Fruit fly (Drosophila melanogaster) whole organism, embryonic: ENCODE measurements around the gene Top3beta.
A peak's percentile ranks its signal among the peaks of the same experiment; 100 is the strongest.

Experiments used
- Abd-B ChIP-seq: fragments of 200-800 bp; sonication (Bioruptor generic); optimal IDR thresholded peaks from 2 replicates; lab custom pipeline; 2018; ENCODE audit warnings: missing biosample characterization, mild to moderate bottlenecking, missing genetic modification characterization, moderate library complexity
- Atf3 ChIP-seq: fragments of 200-800 bp; sonication (Bioruptor generic); optimal IDR thresholded peaks from 3 replicates; lab custom pipeline; 2016; ENCODE audit warnings: missing biosample characterization, missing genetic modification characterization
- CG10267 ChIP-seq: fragments of 200-800 bp; sonication (Bioruptor generic); optimal IDR thresholded peaks from 2 replicates; lab custom pipeline; 2018; ENCODE audit warnings: missing biosample characterization, mild to moderate bottlenecking, missing genetic modification characterization, moderate library complexity
- CG11085 ChIP-seq: fragments of 200-800 bp; sonication (Bioruptor generic); IDR thresholded peaks from 2 replicates; pipeline ENCODE4 v1.3.6; 2022; ENCODE audit warnings: missing biosample characterization, missing genetic modification characterization
- CG12071 ChIP-seq: fragments of 200-800 bp; sonication (Bioruptor generic); optimal IDR thresholded peaks from 3 replicates; lab custom pipeline; 2018; ENCODE audit warnings: missing biosample characterization, mild to moderate bottlenecking, missing genetic modification characterization
- CG14667 ChIP-seq: fragments of 200-800 bp; sonication (Bioruptor generic); IDR thresholded peaks from 2 replicates; pipeline ENCODE4 v1.3.6; 2022; ENCODE audit warnings: missing biosample characterization, missing genetic modification characterization
- CG15601 ChIP-seq: fragments of 200-800 bp; sonication (Bioruptor generic); optimal IDR thresholded peaks from 3 replicates; lab custom pipeline; 2019; ENCODE audit warnings: missing biosample characterization, mild to moderate bottlenecking, missing genetic modification characterization, moderate library complexity
- CG16813 ChIP-seq: fragments of 200-800 bp; sonication (Bioruptor generic); IDR thresholded peaks from 3 replicates; pipeline ENCODE4 v1.3.6; 2022; ENCODE audit warnings: missing biosample characterization, missing genetic modification characterization; ENCODE audit not compliant: partially characterized antibody
- CG1832 ChIP-seq: fragments of 200-800 bp; sonication (Bioruptor generic); optimal IDR thresholded peaks from 2 replicates; lab custom pipeline; 2017; ENCODE audit warnings: missing biosample characterization, mild to moderate bottlenecking, missing genetic modification characterization, inconsistent platforms
- CG18599 ChIP-seq: fragments of 200-800 bp; sonication (Bioruptor generic); optimal IDR thresholded peaks from 3 replicates; lab custom pipeline; 2017; ENCODE audit warnings: missing biosample characterization, missing genetic modification characterization, mild to moderate bottlenecking, moderate library complexity, missing genetic modification reagents
- CG32772 ChIP-seq: fragments of 200-800 bp; sonication (Bioruptor generic); IDR thresholded peaks from 2 replicates; pipeline ENCODE4 v1.3.6; 2022; ENCODE audit warnings: missing biosample characterization, missing genetic modification characterization
- CG6813 ChIP-seq: fragments of 200-800 bp; sonication (Bioruptor generic); optimal IDR thresholded peaks from 2 replicates; lab custom pipeline; 2017; ENCODE audit warnings: missing biosample characterization, missing genetic modification characterization, mild to moderate bottlenecking, moderate library complexity, missing genetic modification reagents
- CG7271 ChIP-seq: fragments of 200-800 bp; sonication (Bioruptor generic); optimal IDR thresholded peaks from 2 replicates; lab custom pipeline; 2018; ENCODE audit warnings: missing biosample characterization, mild to moderate bottlenecking, missing genetic modification characterization, moderate library complexity
- CG7372 ChIP-seq: fragments of 200-800 bp; sonication (Bioruptor generic); IDR thresholded peaks from 2 replicates; pipeline ENCODE4 v1.3.6; 2022; ENCODE audit warnings: missing biosample characterization, missing genetic modification characterization
- CG8478 ChIP-seq: fragments of >200 bp; optimal IDR thresholded peaks from 2 replicates; lab custom pipeline; 2018
- CG9727 ChIP-seq: fragments of 200-800 bp; sonication (Bioruptor generic); optimal IDR thresholded peaks from 3 replicates; lab custom pipeline; 2017; ENCODE audit warnings: missing biosample characterization, mild to moderate bottlenecking, missing genetic modification characterization
- CkIIα-i1 ChIP-seq: fragments of 200-800 bp; sonication (Bioruptor generic); IDR thresholded peaks from 2 replicates; pipeline ENCODE4 v1.3.6; 2022; ENCODE audit warnings: missing biosample characterization, missing genetic modification characterization
- D19A ChIP-seq: fragments of 200-800 bp; optimal IDR thresholded peaks from 3 replicates; lab custom pipeline; 2019; ENCODE audit warnings: missing biosample characterization, mild to moderate bottlenecking, missing genetic modification characterization, moderate library complexity
- Doc3 ChIP-seq: fragments of 200-800 bp; sonication (Bioruptor generic); IDR thresholded peaks from 3 replicates; pipeline ENCODE4 v1.3.6; 2022; ENCODE audit warnings: missing biosample characterization, missing genetic modification characterization; ENCODE audit not compliant: partially characterized antibody
- Fer3 ChIP-seq: fragments of 200-800 bp; sonication (Bioruptor generic); optimal IDR thresholded peaks from 2 replicates; lab custom pipeline; 2018; ENCODE audit warnings: missing biosample characterization, mild to moderate bottlenecking, missing genetic modification characterization, moderate library complexity
- HHEX ChIP-seq: fragments of 200-800 bp; sonication (Bioruptor generic); optimal IDR thresholded peaks from 3 replicates; lab custom pipeline; 2017; ENCODE audit warnings: missing biosample characterization, mild to moderate bottlenecking, missing genetic modification characterization, missing genetic modification reagents
- MBD-R2 ChIP-seq: fragments of 200-800 bp; sonication (Bioruptor generic); IDR thresholded peaks from 2 replicates; pipeline ENCODE4 v1.3.6; 2022; ENCODE audit warnings: missing biosample characterization, missing genetic modification characterization
- Neu2 ChIP-seq: fragments of 200-800 bp; sonication (Bioruptor generic); optimal IDR thresholded peaks from 3 replicates; lab custom pipeline; 2016; ENCODE audit warnings: missing biosample characterization, missing genetic modification characterization, borderline replicate concordance
- NfI ChIP-seq: fragments of 200-800 bp; sonication (Bioruptor generic); optimal IDR thresholded peaks from 3 replicates; lab custom pipeline; 2018; ENCODE audit warnings: missing biosample characterization, mild to moderate bottlenecking, missing genetic modification characterization, moderate library complexity
- Oli ChIP-seq: fragments of 200-800 bp; sonication (Bioruptor generic); optimal IDR thresholded peaks from 2 replicates; lab custom pipeline; 2018; ENCODE audit warnings: missing biosample characterization, mild to moderate bottlenecking, missing genetic modification characterization, moderate library complexity
- Ptx1 ChIP-seq: fragments of 200-800 bp; sonication (Bioruptor generic); IDR thresholded peaks from 2 replicates; pipeline ENCODE4 v1.3.6; 2022; ENCODE audit warnings: missing biosample characterization, missing genetic modification characterization
- Sry-δ ChIP-seq: fragments of 200-800 bp; sonication (Bioruptor generic); optimal IDR thresholded peaks from 2 replicates; lab custom pipeline; 2016; ENCODE audit warnings: missing biosample characterization, missing genetic modification characterization
- Stat92E ChIP-seq, 3 experiments: fragments of >200 bp in 2 of 3; fragments of 200-800 bp in 1 of 3; sonication (Bioruptor generic) in 1 of 3; optimal IDR thresholded peaks; 2 replicates each; lab custom pipeline; 2017 to 2019; ENCODE audit warnings: missing biosample characterization in 3 of 3, missing genetic modification characterization in 3 of 3, mild to moderate bottlenecking in 1 of 3, moderate library complexity in 1 of 3
- Tbp ChIP-seq: fragments of >200 bp; optimal IDR thresholded peaks from 2 replicates; lab custom pipeline; 2018; ENCODE audit warnings: missing biosample characterization, missing genetic modification characterization
- Xbp1 ChIP-seq: fragments of 200-800 bp; sonication (Bioruptor generic); optimal IDR thresholded peaks from 3 replicates; lab custom pipeline; 2016; ENCODE audit warnings: missing biosample characterization, mild to moderate bottlenecking, missing genetic modification characterization
- al ChIP-seq: fragments of 200-800 bp; sonication (Bioruptor generic); IDR thresholded peaks from 2 replicates; pipeline ENCODE4 v1.3.6; 2022; ENCODE audit warnings: missing biosample characterization, missing genetic modification characterization
- ara ChIP-seq: fragments of 200-800 bp; sonication (Bioruptor generic); IDR thresholded peaks from 2 replicates; pipeline ENCODE4 v1.3.6; 2022; ENCODE audit warnings: missing biosample characterization, missing genetic modification characterization
- ash1 ChIP-seq: fragments of 200-800 bp; sonication (Bioruptor generic); optimal IDR thresholded peaks from 2 replicates; lab custom pipeline; 2018; ENCODE audit warnings: missing biosample characterization, mild to moderate bottlenecking, missing genetic modification characterization
- chm ChIP-seq: fragments of 200-800 bp; sonication (Bioruptor generic); IDR thresholded peaks from 2 replicates; pipeline ENCODE4 v1.3.6; 2022; ENCODE audit warnings: missing biosample characterization, missing genetic modification characterization
- dm ChIP-seq: fragments of 200-800 bp; sonication (Bioruptor generic); optimal IDR thresholded peaks from 3 replicates; lab custom pipeline; 2016; ENCODE audit warnings: missing biosample characterization, missing genetic modification characterization
- gfzf ChIP-seq: fragments of 200-800 bp; sonication (Bioruptor generic); optimal IDR thresholded peaks from 2 replicates; lab custom pipeline; 2016; ENCODE audit warnings: missing biosample characterization, mild to moderate bottlenecking, missing genetic modification characterization, moderate library complexity
- lola ChIP-seq, 3 experiments: fragments of >200 bp in 2 of 3; fragments of 200-800 bp in 1 of 3; sonication (Bioruptor generic) in 1 of 3; optimal IDR thresholded peaks; 2 replicates each; lab custom pipeline; 2017 to 2019; ENCODE audit warnings: missing biosample characterization in 3 of 3, missing genetic modification characterization in 3 of 3, mild to moderate bottlenecking in 1 of 3, moderate library complexity in 1 of 3
- luna ChIP-seq: fragments of 200-800 bp; sonication (Bioruptor generic); optimal IDR thresholded peaks from 2 replicates; lab custom pipeline; 2016; ENCODE audit warnings: missing biosample characterization, missing genetic modification characterization
- nerfin-1 ChIP-seq: fragments of 200-800 bp; sonication (Bioruptor generic); optimal IDR thresholded peaks from 3 replicates; lab custom pipeline; 2019; ENCODE audit warnings: missing biosample characterization, mild to moderate bottlenecking, missing genetic modification characterization, moderate library complexity
- nom ChIP-seq: fragments of 200-800 bp; sonication (Bioruptor generic); optimal IDR thresholded peaks from 2 replicates; lab custom pipeline; 2017; ENCODE audit warnings: missing biosample characterization, missing genetic modification characterization, mild to moderate bottlenecking, moderate library complexity, missing genetic modification reagents
- oc ChIP-seq: fragments of 200-800 bp; sonication (Bioruptor generic); optimal IDR thresholded peaks from 2 replicates; lab custom pipeline; 2018; ENCODE audit warnings: missing biosample characterization, mild to moderate bottlenecking, missing genetic modification characterization, moderate library complexity
- org-1 ChIP-seq: fragments of 200-800 bp; sonication (Bioruptor generic); optimal IDR thresholded peaks from 2 replicates; lab custom pipeline; 2017; ENCODE audit warnings: missing biosample characterization, missing genetic modification characterization
- sd ChIP-seq: fragments of 200-800 bp; sonication (Bioruptor generic); optimal IDR thresholded peaks from 3 replicates; lab custom pipeline; 2018; ENCODE audit warnings: missing biosample characterization, mild to moderate bottlenecking, missing genetic modification characterization, moderate library complexity
- sisA ChIP-seq: fragments of 200-800 bp; sonication (Bioruptor generic); IDR thresholded peaks from 2 replicates; pipeline ENCODE4 v1.3.6; 2022; ENCODE audit warnings: missing biosample characterization, missing genetic modification characterization
- stc ChIP-seq: fragments of 200-800 bp; sonication (Bioruptor generic); IDR thresholded peaks from 2 replicates; pipeline ENCODE4 v1.3.6; 2022; ENCODE audit warnings: missing biosample characterization, missing genetic modification characterization
- trh ChIP-seq: fragments of 200-800 bp; sonication (Bioruptor generic); optimal IDR thresholded peaks from 2 replicates; lab custom pipeline; 2016; ENCODE audit warnings: missing biosample characterization, missing genetic modification characterization
- tup ChIP-seq: fragments of 200-800 bp; sonication (Bioruptor generic); optimal IDR thresholded peaks from 2 replicates; lab custom pipeline; 2016; ENCODE audit warnings: missing biosample characterization, mild to moderate bottlenecking, missing genetic modification characterization, moderate library complexity
- wek ChIP-seq: fragments of 200-800 bp; sonication (Bioruptor generic); optimal IDR thresholded peaks from 3 replicates; lab custom pipeline; 2018; ENCODE audit warnings: missing biosample characterization, mild to moderate bottlenecking, missing genetic modification characterization, moderate library complexity
- z ChIP-seq: fragments of 200-800 bp; sonication (Bioruptor generic); IDR thresholded peaks from 3 replicates; pipeline ENCODE4 v1.3.6; 2022; ENCODE audit warnings: missing biosample characterization, missing genetic modification characterization
- zen2 ChIP-seq: fragments of 200-800 bp; sonication (Bioruptor generic); IDR thresholded peaks from 3 replicates; pipeline ENCODE4 v1.3.6; 2022; ENCODE audit warnings: missing biosample characterization, missing genetic modification characterization; ENCODE audit not compliant: partially characterized antibody

Top3beta gene

DNA sequence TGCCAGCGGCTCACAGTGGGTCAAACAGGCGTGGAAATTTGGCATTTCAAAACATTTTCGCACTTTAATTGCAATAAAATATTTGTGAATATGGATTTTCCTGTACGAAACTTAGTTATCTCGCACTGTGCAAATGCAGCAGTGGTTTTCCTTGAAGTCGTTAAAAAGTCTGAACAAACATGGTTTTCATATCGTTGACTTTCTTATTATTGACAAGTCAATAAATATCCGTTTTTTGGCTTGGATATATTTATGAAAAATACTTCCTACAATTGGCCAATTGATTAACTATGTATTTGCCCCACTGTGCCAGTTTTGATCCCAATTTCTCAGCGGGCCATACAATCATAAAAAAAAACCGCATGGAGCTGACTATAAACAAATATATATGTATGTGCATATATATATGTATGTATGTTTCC lies 22.3 kb downstream of the Top3beta start (continued):
- TF ChIP-seq Oli (tag; lab: Kevin White, UChicago) (peak; percentile 99), CG12071 (GFP tag; lab: Kevin White, UChicago) (peak; percentile 93), trh (GFP tag; lab: Kevin White, UChicago) (peak; percentile 87), al (GFP tag; lab: Robert Waterston, UW) (peak; percentile 86), ara (GFP tag; lab: Robert Waterston, UW) (peak; percentile 92), CG14667 (GFP tag; lab: Robert Waterston, UW) (peak; percentile 87), D19A (tag; lab: Kevin White, UChicago) (peak; percentile 93), Doc3 (GFP tag; lab: Robert Waterston, UW) (no peak), Atf3 (GFP tag; lab: Kevin White, UChicago) (peak; percentile 95), Tbp (GFP tag; lab: Kevin White, UChicago) (no peak), stc (GFP tag; lab: Robert Waterston, UW) (peak; percentile 95), zen2 (GFP tag; lab: Robert Waterston, UW) (no peak), z (GFP tag; lab: Robert Waterston, UW) (peak; percentile 69; the same call in 2 of the 3 replicates), CkIIα-i1 (GFP tag; lab: Robert Waterston, UW) (peak; percentile 70; the same call in 1 of the 2 replicates), Stat92E (GFP tag; optimal IDR thresholded peaks at IDR 0.05; lab: Kevin White, UChicago) (peak in 1 of 3 experiments; percentile 83), CG1832 (GFP tag; lab: Kevin White, UChicago) (no peak), Neu2 (GFP tag; lab: Kevin White, UChicago) (peak; percentile 81), Fer3 (peak; percentile 91), luna (GFP tag; lab: Kevin White, UChicago) (peak; percentile 80), Xbp1 (peak; percentile 97), CG8478 (lab: Kevin White, UChicago) (no peak), CG7372 (GFP tag; lab: Robert Waterston, UW) (peak; percentile 93), NfI (GFP tag; lab: Kevin White, UChicago) (peak; percentile 94), Sry-δ (GFP tag; lab: Kevin White, UChicago) (peak; percentile 64), CG16813 (GFP tag; lab: Robert Waterston, UW) (no peak), Abd-B (GFP tag; lab: Kevin White, UChicago) (peak; percentile 95), sisA (GFP tag; lab: Robert Waterston, UW) (peak; percentile 95), Ptx1 (GFP tag; lab: Robert Waterston, UW) (peak; percentile 96), CG10267 (tag; lab: Kevin White, UChicago) (peak; percentile 90), CG18599 (GFP tag; lab: Kevin White, UChicago) (peak; percentile 94), wek (GFP tag; lab: Kevin White, UChicago) (peak; percentile 86), CG15601 (tag; lab: Kevin White, UChicago) (peak; percentile 93), ash1 (no peak), sd (tag; lab: Kevin White, UChicago) (peak; percentile 87), CG32772 (GFP tag; lab: Robert Waterston, UW) (peak; percentile 95), oc (peak; percentile 95), tup (GFP tag; lab: Kevin White, UChicago) (peak; percentile 78), CG7271 (peak; percentile 57), MBD-R2 (GFP tag; lab: Robert Waterston, UW) (peak; percentile 68), nom (GFP tag; lab: Kevin White, UChicago) (peak; percentile 54), chm (GFP tag; lab: Robert Waterston, UW) (peak; percentile 83), gfzf (peak; percentile 4), nerfin-1 (tag; lab: Kevin White, UChicago) (peak; percentile 92), CG11085 (GFP tag; lab: Robert Waterston, UW) (peak; percentile 81), lola (GFP tag; optimal IDR thresholded peaks at IDR 0.05; lab: Kevin White, UChicago) (peak in 1 of 3 experiments; percentile 91), HHEX (GFP tag; lab: Kevin White, UChicago) (peak; percentile 95), org-1 (GFP tag; lab: Kevin White, UChicago) (peak; percentile 97), dm (GFP tag; lab: Kevin White, UChicago) (peak; percentile 87), CG6813 (GFP tag; lab: Kevin White, UChicago) (peak; percentile 93), CG9727 (GFP tag; lab: Kevin White, UChicago) (peak; percentile 96)
